Fruit fly (Drosophila melanogaster): ENCODE measurements around the gene Sod1.
A peak's percentile ranks its signal among the peaks of the same experiment; 100 is the strongest.

Gene Sod1

DNA sequence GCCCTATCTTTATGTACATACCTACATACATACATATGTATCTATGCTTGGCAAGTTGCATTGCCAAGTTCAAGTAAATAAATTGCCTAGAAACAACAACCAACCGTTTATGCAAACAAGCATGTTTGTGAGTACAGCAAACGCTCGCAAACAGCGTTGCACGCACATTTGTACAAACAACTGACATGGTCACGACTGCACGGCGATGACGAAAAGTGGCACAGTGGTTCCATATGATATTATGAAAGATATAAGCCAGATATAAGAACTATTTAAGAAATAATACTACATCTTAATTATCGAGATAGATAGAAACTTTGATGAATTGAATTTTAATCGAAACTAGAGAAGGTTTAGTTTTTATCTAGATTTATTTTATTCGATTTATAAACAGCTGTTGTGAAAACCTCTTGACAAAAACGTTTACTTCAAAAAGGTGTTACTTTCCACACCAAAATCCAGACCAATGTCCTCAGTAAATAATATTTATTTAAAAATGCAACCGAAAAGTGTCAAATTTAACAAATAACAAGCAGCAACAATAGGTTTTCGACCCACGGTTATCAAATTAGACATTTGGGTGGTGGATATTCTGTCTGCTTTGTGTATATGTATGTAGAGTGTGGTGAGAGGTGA lies 23.6 kb downstream of the Sod1 start (continued):
- peak; percentile 71 for TF ChIP-seq CG8359 (GFP tag; optimal IDR thresholded peaks at IDR 0.05; ENCODE audit: borderline replicate concordance)
- TF ChIP-seq az2 (GFP tag; optimal IDR thresholded peaks at IDR 0.05): peak; percentile 95
- TF ChIP-seq CG4854 (GFP tag; optimal IDR thresholded peaks at IDR 0.05): peak; percentile 73
- peak; percentile 69 for TF ChIP-seq pnt (GFP tag; optimal IDR thresholded peaks at IDR 0.05)
- peak; percentile 90 for TF ChIP-seq row (GFP tag; IDR thresholded peaks at IDR 0.05)
- TF ChIP-seq Dref (GFP tag; IDR thresholded peaks at IDR 0.05): no peak
- TF ChIP-seq CG11085 (GFP tag; IDR thresholded peaks at IDR 0.05): no peak
- TF ChIP-seq gem (tag; optimal IDR thresholded peaks at IDR 0.05): peak; percentile 96
- peak; percentile 75 for TF ChIP-seq CG17359 (tag; optimal IDR thresholded peaks at IDR 0.05)
- peak; percentile 91 for TF ChIP-seq CG18476 (GFP tag; optimal IDR thresholded peaks at IDR 0.05)
- TF ChIP-seq Atf6 (GFP tag; IDR thresholded peaks at IDR 0.05): peak; percentile 83; the same call in 1 of the 2 replicates
- TF ChIP-seq nau (GFP tag; optimal IDR thresholded peaks at IDR 0.05): peak; percentile 93
- TF ChIP-seq Hey (tag; optimal IDR thresholded peaks at IDR 0.05): peak; percentile 20
- peak; percentile 46 for TF ChIP-seq emc (GFP tag; optimal IDR thresholded peaks at IDR 0.05)
- TF ChIP-seq esg (GFP tag; conservative IDR thresholded peaks at IDR 0.05): peak; percentile 80
- no peak for TF ChIP-seq nerfin-2 (GFP tag; IDR thresholded peaks at IDR 0.05; ENCODE audit: partially characterized antibody)
- peak; percentile 77 for TF ChIP-seq HmgZ (tag; optimal IDR thresholded peaks at IDR 0.05)
- no peak for TF ChIP-seq wdn (GFP tag; IDR thresholded peaks at IDR 0.05)
- TF ChIP-seq bbx (GFP tag; IDR thresholded peaks at IDR 0.05; ENCODE audit: partially characterized antibody): no peak
- no peak; the same call in 1 of the 2 replicates for TF ChIP-seq dan (GFP tag; IDR thresholded peaks at IDR 0.05)
- TF ChIP-seq CHES-1-like (GFP tag; optimal IDR thresholded peaks at IDR 0.05): peak; percentile 75
- peak; percentile 94 for TF ChIP-seq CG1529 (GFP tag; optimal IDR thresholded peaks at IDR 0.05)
- peak; percentile 41; the same call in 1 of the 2 replicates for TF ChIP-seq CG9932 (GFP tag; IDR thresholded peaks at IDR 0.05)
- peak; percentile 93 for TF ChIP-seq fd102C (GFP tag; optimal IDR thresholded peaks at IDR 0.05)
- TF ChIP-seq MBD-R2 (GFP tag; IDR thresholded peaks at IDR 0.05): peak; percentile 23; the same call in 1 of the 2 replicates
- TF ChIP-seq CG4328 (GFP tag; optimal IDR thresholded peaks at IDR 0.05): peak; percentile 44
- peak; percentile 68 for TF ChIP-seq croc (GFP tag; conservative IDR thresholded peaks at IDR 0.05)
- TF ChIP-seq CG11723 (GFP tag; optimal IDR thresholded peaks at IDR 0.05): peak; percentile 91
- peak; percentile 54; the same call in 1 of the 2 replicates for TF ChIP-seq CG10321 (GFP tag; IDR thresholded peaks at IDR 0.05)
- peak; percentile 82 for TF ChIP-seq CG15479 (GFP tag; optimal IDR thresholded peaks at IDR 0.05)
- peak; percentile 71 for TF ChIP-seq sim (GFP tag; IDR thresholded peaks at IDR 0.05)
- TF ChIP-seq Ssrp (tag; optimal IDR thresholded peaks at IDR 0.05): peak; percentile 94
- no peak for TF ChIP-seq Scr (GFP tag; IDR thresholded peaks at IDR 0.05; ENCODE audit: partially characterized antibody)
- peak; percentile 85 for TF ChIP-seq Mes4 (GFP tag; optimal IDR thresholded peaks at IDR 0.05)
- peak; percentile 59 for TF ChIP-seq gce (GFP tag; IDR thresholded peaks at IDR 0.05)
- peak; percentile 82 for TF ChIP-seq Nf-YA (GFP tag; IDR thresholded peaks at IDR 0.05)
- no peak for TF ChIP-seq CG17912 (GFP tag; optimal IDR thresholded peaks at IDR 0.05)
- peak; percentile 83 for TF ChIP-seq CG10959 (GFP tag; IDR thresholded peaks at IDR 0.05)
- TF ChIP-seq Six4 (GFP tag; optimal IDR thresholded peaks at IDR 0.05): peak; percentile 92
- TF ChIP-seq Drgx (GFP tag; IDR thresholded peaks at IDR 0.05): peak; percentile 79
- peak; percentile 93 for TF ChIP-seq Max (GFP tag; optimal IDR thresholded peaks at IDR 0.05)
- TF ChIP-seq CG10565 (GFP tag; optimal IDR thresholded peaks at IDR 0.05): peak; percentile 29
- peak; percentile 76 for TF ChIP-seq trh (GFP tag; optimal IDR thresholded peaks at IDR 0.05)
- TF ChIP-seq hbn (GFP tag; IDR thresholded peaks at IDR 0.05; ENCODE audit: partially characterized antibody): no peak
- TF ChIP-seq CG34376 (GFP tag; optimal IDR thresholded peaks at IDR 0.05): peak; percentile 70
- peak; percentile 43; the same call in 1 of the 3 replicates for TF ChIP-seq HLH4C (GFP tag; IDR thresholded peaks at IDR 0.05; ENCODE audit: partially characterized antibody)
- peak; percentile 51 for TF ChIP-seq CG6272 (GFP tag; IDR thresholded peaks at IDR 0.05)
- TF ChIP-seq hth (optimal IDR thresholded peaks at IDR 0.05): no peak
- 0 out of 4 replicates have a peak, but pooled peaks have one; percentile 25 for TF ChIP-seq Dll (GFP tag; IDR thresholded peaks at IDR 0.05; ENCODE audit: partially characterized antibody)
- TF ChIP-seq zf30C (GFP tag; optimal IDR thresholded peaks at IDR 0.05): no peak

All from whole organism, embryonic.